Worm (Caenorhabditis elegans) whole organism, L4 larva: Measurements from ENCODE around the gene Y39A1A.27.

Source experiments
- ama-1 ChIP-seq: fragments of 150-350 bp; optimal IDR thresholded peaks from 2 replicates; lab custom pipeline; 2014; ENCODE audit warnings: inconsistent platforms, mixed read lengths
- egl-27 ChIP-seq: sonication (generic microtip); optimal IDR thresholded peaks from 3 replicates; lab custom pipeline; 2017; ENCODE audit warnings: missing biosample characterization, missing genetic modification reagents, missing genetic modification characterization
- lin-39 ChIP-seq: fragments of 150-350 bp; optimal IDR thresholded peaks from 2 replicates; lab custom pipeline; 2014; ENCODE audit warnings: missing biosample characterization, missing genetic modification reagents, missing genetic modification characterization
- mdl-1 ChIP-seq, 2 experiments: fragments of 150-350 bp in 1 of 2; sonication (generic microtip) in 1 of 2; optimal IDR thresholded peaks; 2 replicates each; lab custom pipeline; 2014 to 2017; ENCODE audit warnings: missing biosample characterization in 2 of 2, missing genetic modification characterization in 2 of 2
- nhr-10 ChIP-seq: fragments of 150-350 bp; optimal IDR thresholded peaks from 2 replicates; lab custom pipeline; 2014; ENCODE audit warnings: missing biosample characterization, missing genetic modification characterization
- nhr-25 ChIP-seq: sonication (generic microtip); optimal IDR thresholded peaks from 2 replicates; lab custom pipeline; 2017; ENCODE audit warnings: missing genetic modification characterization, mild to moderate bottlenecking, missing compliant biosample characterization, antibody characterized with exemption, moderate library complexity, borderline replicate concordance; ENCODE audit not compliant: insufficient read depth
- unc-62 ChIP-seq, 3 experiments: fragments of 150-350 bp in 1 of 3; sonication (generic microtip); optimal IDR thresholded peaks in 2 of 3; peaks in 1 of 3; 1 replicate in 1 of 3; 2 replicates in 2 of 3; lab custom pipeline; 2014 to 2017; ENCODE audit warnings: missing biosample characterization in 3 of 3, missing genetic modification characterization in 3 of 3, missing genetic modification reagents in 3 of 3, missing genotype in 1 of 3
- zag-1 ChIP-seq: fragments of 150-350 bp; optimal IDR thresholded peaks from 2 replicates; lab custom pipeline; 2014; ENCODE audit warnings: missing biosample characterization, missing genetic modification characterization
- ztf-11 ChIP-seq: fragments of 150-350 bp; optimal IDR thresholded peaks from 2 replicates; lab custom pipeline; 2014; ENCODE audit warnings: missing biosample characterization, missing genetic modification characterization

- no peak for TF ChIP-seq ztf-11
- TF ChIP-seq nhr-25 = no peak
- TF ChIP-seq ama-1 (lab: Kevin White, UChicago) = no peak
- TF ChIP-seq egl-27 = no peak
- no peak for TF ChIP-seq mdl-1 (tag; optimal IDR thresholded peaks at IDR 0.05; lab: Kevin White, UChicago)
- no peak for TF ChIP-seq nhr-10 (tag; lab: Kevin White, UChicago)
- peak in 1 of 2 experiments; percentile 7 for TF ChIP-seq unc-62 (GFP tag; optimal IDR thresholded peaks at IDR 0.05 in 1 of 2; lab: Kevin White, UChicago)
- TF ChIP-seq unc-62 (tag; optimal IDR thresholded peaks at IDR 0.05; lab: Kevin White, UChicago) = no peak
- no peak for TF ChIP-seq lin-39 (tag; lab: Kevin White, UChicago)
- no peak for TF ChIP-seq zag-1 (tag; lab: Kevin White, UChicago)
Measured at ce11 chrIII:10657661-10658060, 18.9 kb downstream of the Y39A1A.27 start.
